Worm (Caenorhabditis elegans) whole organism, L3 larva: Measurements from ENCODE around the gene unc-119.

Experiments used
- R02D3.7 ChIP-seq: fragments of 150-350 bp; optimal IDR thresholded peaks from 2 replicates; lab custom pipeline; 2014; ENCODE audit warnings: missing biosample characterization, missing genetic modification characterization
- ZK546.5 ChIP-seq: sonication (generic microtip); optimal IDR thresholded peaks from 2 replicates; lab custom pipeline; 2017; ENCODE audit warnings: missing biosample characterization, missing genetic modification characterization
- ceh-16 ChIP-seq: sonication (generic microtip); optimal IDR thresholded peaks from 2 replicates; lab custom pipeline; 2017; ENCODE audit warnings: missing biosample characterization, missing genetic modification characterization
- ceh-28 ChIP-seq: fragments of 150-350 bp; optimal IDR thresholded peaks from 2 replicates; lab custom pipeline; 2014; ENCODE audit warnings: missing biosample characterization, missing genetic modification reagents, missing genetic modification characterization
- ceh-9 ChIP-seq: sonication (generic microtip); optimal IDR thresholded peaks from 2 replicates; lab custom pipeline; 2018; ENCODE audit warnings: missing biosample characterization, missing genetic modification characterization
- daf-12 ChIP-seq: fragments of 150-350 bp; optimal IDR thresholded peaks from 2 replicates; lab custom pipeline; 2014; ENCODE audit warnings: missing biosample characterization, missing genetic modification reagents, missing genetic modification characterization
- egl-27 ChIP-seq: sonication (generic microtip); optimal IDR thresholded peaks from 4 replicates; lab custom pipeline; 2017; ENCODE audit warnings: missing biosample characterization, missing genetic modification reagents, missing genetic modification characterization
- egl-5 ChIP-seq: fragments of 150-350 bp; optimal IDR thresholded peaks from 2 replicates; lab custom pipeline; 2017; ENCODE audit warnings: missing biosample characterization, missing genetic modification reagents, missing genetic modification characterization, inconsistent platforms
- elt-1 ChIP-seq: fragments of 150-350 bp; optimal IDR thresholded peaks from 2 replicates; lab custom pipeline; 2014; ENCODE audit warnings: missing biosample characterization, missing genetic modification characterization
- elt-2 ChIP-seq: sonication (generic microtip); optimal IDR thresholded peaks from 2 replicates; lab custom pipeline; 2016; ENCODE audit warnings: missing genetic modification reagents, mild to moderate bottlenecking, missing genetic modification characterization, missing compliant biosample characterization
- eor-1 ChIP-seq, 2 experiments: fragments of 150-350 bp; optimal IDR thresholded peaks; 2 replicates each; lab custom pipeline; 2014 to 2018; ENCODE audit warnings: missing biosample characterization in 2 of 2, missing genetic modification characterization in 2 of 2
- fkh-10 ChIP-seq: sonication (generic microtip); optimal IDR thresholded peaks from 2 replicates; lab custom pipeline; 2017; ENCODE audit warnings: missing biosample characterization, missing genetic modification reagents, missing genetic modification characterization
- fkh-2 ChIP-seq: fragments of 150-350 bp; optimal IDR thresholded peaks from 2 replicates; lab custom pipeline; 2014; ENCODE audit warnings: missing biosample characterization, missing genetic modification reagents, missing genetic modification characterization
- hmg-11 ChIP-seq: sonication (generic microtip); optimal IDR thresholded peaks from 2 replicates; lab custom pipeline; 2016; ENCODE audit warnings: missing genetic modification characterization, missing compliant biosample characterization
- lin-15B ChIP-seq: fragments of 150-350 bp; optimal IDR thresholded peaks from 2 replicates; lab custom pipeline; 2014; ENCODE audit warnings: missing biosample characterization, missing genetic modification characterization
- lin-39 ChIP-seq: fragments of 150-350 bp; optimal IDR thresholded peaks from 2 replicates; lab custom pipeline; 2018; ENCODE audit warnings: missing biosample characterization, missing genetic modification reagents, missing genetic modification characterization
- lsy-12 ChIP-seq: sonication (generic microtip); optimal IDR thresholded peaks from 2 replicates; lab custom pipeline; 2016; ENCODE audit warnings: mild to moderate bottlenecking, missing genetic modification characterization, missing compliant biosample characterization
- mdl-1 ChIP-seq: fragments of 150-350 bp; optimal IDR thresholded peaks from 2 replicates; lab custom pipeline; 2014; ENCODE audit warnings: missing biosample characterization, missing genetic modification characterization
- mml-1 ChIP-seq: fragments of 150-350 bp; sonication (generic microtip); optimal IDR thresholded peaks from 3 replicates; lab custom pipeline; 2014; ENCODE audit warnings: missing biosample characterization, missing genetic modification characterization
- nfya-1 ChIP-seq: sonication (generic microtip); optimal IDR thresholded peaks from 2 replicates; lab custom pipeline; 2017; ENCODE audit warnings: missing genetic modification characterization, mild to moderate bottlenecking, missing compliant biosample characterization, antibody characterized with exemption, moderate library complexity; ENCODE audit not compliant: insufficient read depth
- nhr-11 ChIP-seq: fragments of 150-350 bp; optimal IDR thresholded peaks from 2 replicates; lab custom pipeline; 2014; ENCODE audit warnings: missing biosample characterization, missing genetic modification characterization
- nhr-12 ChIP-seq: fragments of 150-350 bp; optimal IDR thresholded peaks from 2 replicates; lab custom pipeline; 2014; ENCODE audit warnings: missing biosample characterization, missing genetic modification characterization
- nhr-23 ChIP-seq: fragments of 150-350 bp; optimal IDR thresholded peaks from 2 replicates; lab custom pipeline; 2014; ENCODE audit warnings: missing biosample characterization, missing genetic modification reagents, missing genetic modification characterization
- nhr-237 ChIP-seq: fragments of 150-350 bp; optimal IDR thresholded peaks from 2 replicates; lab custom pipeline; 2014; ENCODE audit warnings: missing biosample characterization, missing genetic modification characterization
- nhr-28 ChIP-seq: fragments of 150-350 bp; optimal IDR thresholded peaks from 2 replicates; lab custom pipeline; 2014; ENCODE audit warnings: missing biosample characterization, missing genetic modification characterization
- nhr-67 ChIP-seq: fragments of 150-350 bp; optimal IDR thresholded peaks from 2 replicates; lab custom pipeline; 2014; ENCODE audit warnings: missing biosample characterization, missing genetic modification characterization
- nhr-76 ChIP-seq: fragments of 150-350 bp; sonication (generic microtip); optimal IDR thresholded peaks from 5 replicates; lab custom pipeline; 2014; ENCODE audit warnings: missing biosample characterization, missing genetic modification characterization
- nhr-77 ChIP-seq: fragments of 150-350 bp; optimal IDR thresholded peaks from 2 replicates; lab custom pipeline; 2014; ENCODE audit warnings: missing biosample characterization, missing genetic modification characterization
- pha-4 ChIP-seq: fragments of 150-350 bp; optimal IDR thresholded peaks from 2 replicates; lab custom pipeline; 2014; ENCODE audit warnings: missing biosample characterization, missing genetic modification reagents, missing genetic modification characterization
- pqm-1 ChIP-seq: fragments of 150-350 bp; optimal IDR thresholded peaks from 2 replicates; lab custom pipeline; 2017; ENCODE audit warnings: missing biosample characterization, missing genetic modification characterization, inconsistent platforms
- sea-2 ChIP-seq: fragments of 150-350 bp; sonication (generic microtip); optimal IDR thresholded peaks from 4 replicates; lab custom pipeline; 2014; ENCODE audit warnings: missing biosample characterization, missing genetic modification reagents, missing genetic modification characterization
- skn-1 ChIP-seq: fragments of 150-350 bp; optimal IDR thresholded peaks from 2 replicates; lab custom pipeline; 2014; ENCODE audit warnings: missing biosample characterization, missing genetic modification characterization
- snpc-4 ChIP-seq: fragments of 150-350 bp; optimal IDR thresholded peaks from 2 replicates; lab custom pipeline; 2014; ENCODE audit warnings: missing biosample characterization, missing genetic modification characterization
- tbx-2 ChIP-seq: sonication (generic microtip); optimal IDR thresholded peaks from 2 replicates; lab custom pipeline; 2016; ENCODE audit warnings: mild to moderate bottlenecking, missing genetic modification characterization, missing compliant biosample characterization
- unc-62 ChIP-seq: fragments of 150-350 bp; sonication (generic microtip); optimal IDR thresholded peaks from 4 replicates; lab custom pipeline; 2014; ENCODE audit warnings: missing biosample characterization, missing genetic modification reagents, missing genetic modification characterization
- ztf-4 ChIP-seq: fragments of 150-350 bp; optimal IDR thresholded peaks from 2 replicates; lab custom pipeline; 2014; ENCODE audit warnings: missing biosample characterization, missing genetic modification characterization

unc-119 gene

DNA sequence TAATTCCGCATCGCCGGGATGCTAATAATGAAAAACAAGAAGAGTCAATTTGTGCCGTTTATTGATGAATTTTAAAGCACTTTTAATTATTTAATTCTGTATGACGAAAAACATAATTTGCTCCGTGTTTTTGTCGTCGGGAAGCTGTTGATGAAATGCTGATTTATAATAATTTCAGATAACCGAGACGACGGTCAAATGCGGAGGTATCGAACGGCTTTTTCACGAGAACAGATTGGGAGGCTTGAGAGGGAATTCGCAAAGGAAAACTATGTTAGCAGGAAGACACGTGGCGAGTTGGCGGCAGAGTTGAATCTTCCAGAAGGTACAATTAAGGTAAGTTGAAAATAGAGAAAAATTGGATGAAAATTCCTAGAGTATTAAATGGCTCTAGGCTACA, 21.1 kb downstream of the unc-119 start:
- TF ChIP-seq nhr-28 (tag; lab: Kevin White, UChicago) (no peak), nhr-77 (tag; lab: Kevin White, UChicago) (no peak), fkh-10 (GFP tag; lab: Kevin White, UChicago) (no peak), nhr-12 (tag; lab: Kevin White, UChicago) (no peak), nhr-237 (tag; lab: Kevin White, UChicago) (no peak)

DNA sequence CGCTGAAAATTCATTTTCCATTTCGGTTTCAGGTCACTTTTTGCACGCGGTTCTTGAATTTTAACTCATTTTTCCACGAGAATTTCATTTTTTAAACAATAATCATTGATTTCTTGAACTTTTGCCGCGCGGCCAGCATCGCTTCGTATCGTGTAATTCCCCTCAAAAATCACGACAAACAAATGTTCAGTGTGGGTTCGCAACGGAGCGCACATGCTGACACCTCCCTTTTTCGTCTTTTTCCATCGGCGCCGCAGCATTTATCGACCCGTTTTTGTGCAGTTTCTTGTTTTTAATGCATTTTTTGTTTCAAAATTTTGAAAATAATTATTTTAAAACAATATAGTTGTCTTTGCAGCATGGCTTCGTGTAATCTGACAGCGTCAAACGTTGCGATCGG, 28.4 kb downstream of the unc-119 start, which contains the start of gene M142.5:
M142.5 (plus strand) TSS at position 352 of the 400 bp plus-strand sequence.
- TF ChIP-seq unc-62 (GFP tag; lab: Kevin White, UChicago), result no peak
- TF ChIP-seq lin-15B (tag; lab: Kevin White, UChicago), result peak; percentile 73
- TF ChIP-seq egl-5, result no peak
- peak; percentile 18 for TF ChIP-seq nfya-1 (tag; lab: Kevin White, UChicago)
- no peak for TF ChIP-seq skn-1
- peak; percentile 27 for TF ChIP-seq lin-39 (tag; lab: Kevin White, UChicago)
- no peak for TF ChIP-seq fkh-10 (GFP tag; lab: Kevin White, UChicago)
- TF ChIP-seq nhr-237 (tag; lab: Kevin White, UChicago), result no peak
- TF ChIP-seq mml-1 (tag; lab: Kevin White, UChicago), result no peak
- TF ChIP-seq elt-1 (tag; lab: Kevin White, UChicago), result no peak
- TF ChIP-seq nhr-11 (tag; lab: Kevin White, UChicago), result no peak
- no peak for TF ChIP-seq ceh-28 (tag; lab: Kevin White, UChicago)
- TF ChIP-seq nhr-28 (tag; lab: Kevin White, UChicago), result no peak
- no peak for TF ChIP-seq ztf-4 (tag; lab: Kevin White, UChicago)
- TF ChIP-seq, all 47 proteins: peak for 3

DNA sequence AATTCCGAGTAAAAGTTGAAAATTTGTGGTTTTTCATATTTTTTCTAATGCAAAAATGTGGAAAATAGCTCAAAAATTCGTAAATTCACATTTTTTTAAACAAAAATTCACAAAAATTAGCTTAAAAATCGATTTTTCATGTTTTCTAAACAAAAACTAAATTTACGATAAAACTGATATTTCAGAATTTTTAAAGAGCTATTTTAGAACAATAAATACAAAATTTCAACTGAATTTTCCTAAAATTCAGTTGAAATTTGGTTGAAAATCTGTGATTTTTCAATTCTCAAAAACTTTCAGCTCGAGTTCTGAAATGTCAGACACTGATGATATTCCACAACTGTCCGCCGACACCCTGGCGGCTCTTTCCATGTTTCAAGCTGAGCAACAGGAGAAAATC, 30.9 kb downstream of the unc-119 start, which contains the start of gene M142.8:
M142.8 (plus strand) TSS at position 301 of the 400 bp plus-strand sequence.
- TF ChIP-seq mdl-1 (tag; lab: Kevin White, UChicago) (no peak), nhr-23 (tag; lab: Kevin White, UChicago) (no peak), nhr-237 (tag; lab: Kevin White, UChicago) (no peak), R02D3.7 (no peak), daf-12 (tag; lab: Kevin White, UChicago) (no peak), eor-1 (tag; optimal IDR thresholded peaks at IDR 0.05; lab: Kevin White, UChicago) (no peak), lsy-12 (no peak), pqm-1 (tag; lab: Kevin White, UChicago) (no peak), ztf-4 (tag; lab: Kevin White, UChicago) (no peak), ceh-9 (tag; lab: Kevin White, UChicago) (no peak), fkh-10 (GFP tag; lab: Kevin White, UChicago) (no peak), egl-27 (tag; lab: Kevin White, UChicago) (no peak), hmg-11 (tag; lab: Kevin White, UChicago) (no peak), fkh-2 (tag; lab: Kevin White, UChicago) (no peak), nhr-77 (tag; lab: Kevin White, UChicago) (no peak), ceh-28 (tag; lab: Kevin White, UChicago) (no peak), nhr-11 (tag; lab: Kevin White, UChicago) (no peak), elt-2 (tag; lab: Kevin White, UChicago) (no peak)
- TF ChIP-seq, all 47 proteins: peak for 0

DNA sequence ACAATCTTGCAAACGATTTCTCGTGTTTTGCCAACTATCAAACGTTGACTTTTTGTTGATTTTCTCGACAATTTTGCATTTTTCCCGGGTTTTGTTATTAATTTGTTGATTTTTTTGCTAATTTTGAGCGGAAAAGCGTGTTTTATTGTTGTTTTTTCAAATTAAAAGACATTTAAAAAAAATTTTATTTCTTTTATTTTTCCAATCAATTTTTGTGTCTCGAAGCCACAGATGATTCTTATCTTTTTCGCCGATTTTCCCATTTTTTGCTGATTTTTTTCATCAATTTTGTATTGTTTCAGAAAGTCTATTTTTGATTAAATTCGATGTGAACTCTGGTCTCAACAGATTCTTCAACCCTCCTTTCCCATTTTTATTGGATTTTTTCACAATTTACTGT, 33.5 kb downstream of the unc-119 start, which contains the start of gene rle-1:
rle-1 (plus strand) TSS at position 301 of the 400 bp plus-strand sequence.
- TF ChIP-seq egl-27 (tag; lab: Kevin White, UChicago) (no peak), sea-2 (no peak), ceh-16 (no peak), nhr-12 (tag; lab: Kevin White, UChicago) (no peak), nhr-11 (tag; lab: Kevin White, UChicago) (no peak), nhr-67 (no peak), ztf-4 (tag; lab: Kevin White, UChicago) (no peak), snpc-4 (tag; lab: Kevin White, UChicago) (no peak), tbx-2 (no peak), nhr-28 (tag; lab: Kevin White, UChicago) (no peak), egl-5 (no peak), daf-12 (tag; lab: Kevin White, UChicago) (no peak), ZK546.5 (no peak), nhr-76 (tag; lab: Kevin White, UChicago) (no peak), pha-4 (tag; lab: Kevin White, UChicago) (no peak), hmg-11 (tag; lab: Kevin White, UChicago) (no peak), nhr-237 (tag; lab: Kevin White, UChicago) (no peak)
